Worm (Caenorhabditis elegans): ENCODE data around the gene D1053.2.

The D1053.2 gene

ce11 chrX:11716463-11716960 is 11.4 kb upstream of the D1053.2 start, which contains the start of gene C44C10.9:
Gene C44C10.9 (minus strand): TSS chrX:11716513.
- TF ChIP-seq dve-1 (tag; optimal IDR thresholded peaks at IDR 0.05): no peak
- TF ChIP-seq unc-86 (tag; optimal IDR thresholded peaks at IDR 0.05): no peak
- TF ChIP-seq hlh-15 (tag; optimal IDR thresholded peaks at IDR 0.05): no peak
- no peak for TF ChIP-seq pag-3 (tag; optimal IDR thresholded peaks at IDR 0.05; ENCODE audit: borderline replicate concordance)
- no peak for TF ChIP-seq unc-42 (tag; optimal IDR thresholded peaks at IDR 0.05)
- TF ChIP-seq C38D4.7 (GFP tag; optimal IDR thresholded peaks at IDR 0.05): no peak
- no peak for TF ChIP-seq ceh-48 (tag; optimal IDR thresholded peaks at IDR 0.05)
- TF ChIP-seq ceh-2 (tag; optimal IDR thresholded peaks at IDR 0.05): no peak
- no peak for TF ChIP-seq hlh-6 (tag; optimal IDR thresholded peaks at IDR 0.05)
- no peak for TF ChIP-seq ceh-31 (tag; optimal IDR thresholded peaks at IDR 0.05)
- TF ChIP-seq ref-2 (tag; optimal IDR thresholded peaks at IDR 0.05): no peak
- no peak for TF ChIP-seq eyg-1 (tag; optimal IDR thresholded peaks at IDR 0.05)
- TF ChIP-seq ceh-19 (GFP tag; optimal IDR thresholded peaks at IDR 0.05): no peak
- TF ChIP-seq pqm-1 (tag; optimal IDR thresholded peaks at IDR 0.05): no peak
- TF ChIP-seq fkh-10 (GFP tag; optimal IDR thresholded peaks at IDR 0.05): no peak

- TF ChIP-seq C08G9.2 (tag; optimal IDR thresholded peaks at IDR 0.05): no peak
- no peak for TF ChIP-seq ama-1 (optimal IDR thresholded peaks at IDR 0.05)
- TF ChIP-seq fax-1 (tag; optimal IDR thresholded peaks at IDR 0.05): no peak
- peak; percentile 14 for TF ChIP-seq ceh-18 (tag; optimal IDR thresholded peaks at IDR 0.05)
- no peak for TF ChIP-seq pax-1 (tag; optimal IDR thresholded peaks at IDR 0.05)
Measured at ce11 chrX:11718751-11719150, 9.2 kb upstream of the D1053.2 start.

- TF ChIP-seq pha-2 (tag; optimal IDR thresholded peaks at IDR 0.05) (no peak), npax-4 (tag; optimal IDR thresholded peaks at IDR 0.05) (no peak), C08G9.2 (tag; optimal IDR thresholded peaks at IDR 0.05) (no peak), ama-1 (optimal IDR thresholded peaks at IDR 0.05) (no peak), pag-3 (tag; optimal IDR thresholded peaks at IDR 0.05; ENCODE audit: borderline replicate concordance) (no peak), Y22D7AL.16 (tag; optimal IDR thresholded peaks at IDR 0.05) (no peak), pax-1 (tag; optimal IDR thresholded peaks at IDR 0.05) (no peak), ceh-9 (tag; optimal IDR thresholded peaks at IDR 0.05) (no peak)
Measured at ce11 chrX:11720058-11720457, 7.9 kb upstream of the D1053.2 start.

- TF ChIP-seq unc-42 (tag; optimal IDR thresholded peaks at IDR 0.05) (peak; percentile 91), ceh-2 (tag; optimal IDR thresholded peaks at IDR 0.05) (no peak), ceh-31 (tag; optimal IDR thresholded peaks at IDR 0.05) (peak; percentile 24), unc-86 (tag; optimal IDR thresholded peaks at IDR 0.05) (no peak)
Measured at ce11 chrX:11723781-11724201, 4.2 kb upstream of the D1053.2 start, which contains the start of gene D1053.4. Gene D1053.4 (minus strand): TSS chrX:11723800.

- no peak for TF ChIP-seq ama-1 (optimal IDR thresholded peaks at IDR 0.05)
- no peak for TF ChIP-seq C08G9.2 (tag; optimal IDR thresholded peaks at IDR 0.05)
- TF ChIP-seq syd-9 (tag; optimal IDR thresholded peaks at IDR 0.05): no peak
- no peak for TF ChIP-seq ref-2 (tag; optimal IDR thresholded peaks at IDR 0.05)
- TF ChIP-seq elt-4 (tag; optimal IDR thresholded peaks at IDR 0.05): no peak
- no peak for TF ChIP-seq hlh-15 (tag; optimal IDR thresholded peaks at IDR 0.05)
- no peak for TF ChIP-seq mec-3 (tag; optimal IDR thresholded peaks at IDR 0.05; ENCODE audit: borderline replicate concordance)
- no peak for TF ChIP-seq C38D4.7 (GFP tag; optimal IDR thresholded peaks at IDR 0.05)
- no peak for TF ChIP-seq hlh-8 (tag; optimal IDR thresholded peaks at IDR 0.05)
- TF ChIP-seq zip-5 (tag; optimal IDR thresholded peaks at IDR 0.05): no peak
- no peak for TF ChIP-seq pag-3 (tag; optimal IDR thresholded peaks at IDR 0.05; ENCODE audit: borderline replicate concordance)
Measured at ce11 chrX:11725646-11726045, 2.3 kb upstream of the D1053.2 start.

- TF ChIP-seq fkh-10 (GFP tag; optimal IDR thresholded peaks at IDR 0.05) (no peak), ceh-34 (tag; optimal IDR thresholded peaks at IDR 0.05) (no peak), K02D7.2 (tag; optimal IDR thresholded peaks at IDR 0.05) (no peak), ceh-9 (tag; optimal IDR thresholded peaks at IDR 0.05) (no peak), ceh-14 (tag; optimal IDR thresholded peaks at IDR 0.05) (no peak), tbx-2 (tag; optimal IDR thresholded peaks at IDR 0.05) (no peak), ceh-45 (GFP tag; IDR thresholded peaks at IDR 0.05) (no peak), nhr-11 (tag; optimal IDR thresholded peaks at IDR 0.05) (no peak), syd-9 (tag; optimal IDR thresholded peaks at IDR 0.05) (no peak), fkh-6 (tag; optimal IDR thresholded peaks at IDR 0.05) (no peak), ceh-48 (tag; optimal IDR thresholded peaks at IDR 0.05) (no peak), pat-9 (tag; optimal IDR thresholded peaks at IDR 0.05) (no peak), lim-6 (tag; optimal IDR thresholded peaks at IDR 0.05) (no peak), hlh-6 (tag; optimal IDR thresholded peaks at IDR 0.05) (no peak), F13H6.1 (tag; optimal IDR thresholded peaks at IDR 0.05) (no peak), pqm-1 (tag; optimal IDR thresholded peaks at IDR 0.05) (no peak), ceh-19 (GFP tag; optimal IDR thresholded peaks at IDR 0.05) (no peak), ceh-6 (GFP tag; optimal IDR thresholded peaks at IDR 0.05) (no peak), ztf-16 (tag; optimal IDR thresholded peaks at IDR 0.05) (no peak), unc-42 (tag; optimal IDR thresholded peaks at IDR 0.05) (no peak)
Measured at ce11 chrX:11726450-11726849, 1.5 kb upstream of the D1053.2 start.
